Worm (Caenorhabditis elegans): Measurements from ENCODE around the gene ins-11.

ins-11 gene

DNA sequence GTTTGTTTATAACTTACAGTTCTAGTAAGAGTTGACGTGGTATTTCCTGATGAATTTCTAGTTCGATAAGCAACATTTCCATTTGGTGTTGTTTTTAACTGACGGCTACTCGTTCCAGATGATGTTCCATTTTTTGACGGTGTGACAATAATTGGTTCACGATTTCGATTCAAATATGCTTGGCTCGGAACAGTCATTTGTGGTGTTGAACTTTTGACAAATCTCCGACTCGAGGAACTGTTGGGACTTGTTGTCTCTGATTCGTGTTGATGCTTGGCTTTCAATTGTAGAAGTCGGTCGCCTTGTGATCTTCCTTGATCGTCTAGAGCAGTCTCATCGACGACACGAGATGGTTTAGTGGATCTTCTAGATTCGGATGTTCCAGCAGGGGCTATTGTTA lies 35.0 kb downstream of the ins-11 start:
- TF ChIP-seq ceh-90 (tag; optimal IDR thresholded peaks at IDR 0.05) (no peak), lin-39 (tag; optimal IDR thresholded peaks at IDR 0.05) (no peak), zip-4 (GFP tag; optimal IDR thresholded peaks at IDR 0.05) (no peak), snpc-4 (tag; optimal IDR thresholded peaks at IDR 0.05) (no peak), aly-2 (tag; optimal IDR thresholded peaks at IDR 0.05) (no peak), tlp-1 (tag; optimal IDR thresholded peaks at IDR 0.05) (no peak), swsn-7 (tag; optimal IDR thresholded peaks at IDR 0.05) (no peak), nhr-85 (tag) (peak; percentile 52), dsc-1 (tag; optimal IDR thresholded peaks at IDR 0.05) (no peak), mef-2 (tag; optimal IDR thresholded peaks at IDR 0.05) (no peak), efl-1 (optimal IDR thresholded peaks at IDR 0.05) (no peak), efl-1 (GFP tag; optimal IDR thresholded peaks at IDR 0.05 in 1 of 2) (peak in 1 of 2 experiments; percentile 82), pag-3 (tag; optimal IDR thresholded peaks at IDR 0.05; ENCODE audit: borderline replicate concordance, insufficient read depth) (no peak)

- TF ChIP-seq jun-1 (tag; optimal IDR thresholded peaks at IDR 0.05) (no peak), nhr-85 (tag) (peak; percentile 72), pax-3 (tag; optimal IDR thresholded peaks at IDR 0.05) (no peak)
Measured at ce11 chrII:5592857-5593256, 36.3 kb downstream of the ins-11 start.

DNA sequence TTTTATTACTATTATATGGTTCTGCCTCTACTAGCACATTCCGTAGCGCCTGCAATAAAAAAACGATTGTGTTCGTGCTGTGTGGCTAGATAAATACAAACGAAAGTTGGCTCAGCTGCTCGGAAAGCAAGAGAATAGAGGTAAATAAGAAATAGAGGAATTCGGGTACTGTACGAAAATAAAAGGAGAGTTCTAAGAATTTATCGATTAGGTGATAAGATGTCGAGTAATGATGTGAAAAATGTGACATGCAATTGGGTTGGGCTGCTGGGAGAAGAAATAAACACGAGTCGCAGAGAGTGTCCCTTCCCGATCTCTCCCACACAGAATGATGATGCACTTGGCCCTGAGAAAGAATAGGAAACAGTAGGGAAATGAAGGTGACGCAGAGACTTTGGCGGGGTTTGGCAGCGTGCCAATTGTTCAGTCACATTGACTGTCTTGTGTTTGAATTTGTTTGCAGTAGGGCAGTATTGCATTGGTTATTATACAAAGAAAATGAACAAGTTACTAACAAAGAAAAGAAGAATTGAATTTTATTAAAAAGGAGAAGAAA lies 36.9 kb downstream of the ins-11 start, which contains the start of gene cdc-14:
cdc-14 (minus strand) TSS at position 51 of the 556 bp plus-strand sequence.
- TF ChIP-seq lin-15B (tag; optimal IDR thresholded peaks at IDR 0.05) = peak; percentile 71
- TF ChIP-seq tlp-1 (tag; optimal IDR thresholded peaks at IDR 0.05) = no peak
- peak; percentile 96 for TF ChIP-seq lin-14 (GFP tag; optimal IDR thresholded peaks at IDR 0.05)
- TF ChIP-seq vab-15 (tag; optimal IDR thresholded peaks at IDR 0.05) = peak; percentile 56
- TF ChIP-seq mep-1 (tag; optimal IDR thresholded peaks at IDR 0.05) = peak; percentile 84
- no peak for TF ChIP-seq unc-62 (GFP tag; optimal IDR thresholded peaks at IDR 0.05)
- no peak for TF ChIP-seq aha-1 (tag; optimal IDR thresholded peaks at IDR 0.05)
- no peak for TF ChIP-seq egl-27 (tag; optimal IDR thresholded peaks at IDR 0.05)
- TF ChIP-seq nhr-85 (tag) = peak; percentile 90
- TF ChIP-seq ceh-82 (tag; optimal IDR thresholded peaks at IDR 0.05) = peak in 1 of 3 experiments; percentile 36
- peak; percentile 61 for TF ChIP-seq nhr-47 (tag; optimal IDR thresholded peaks at IDR 0.05)
- no peak for TF ChIP-seq ceh-63 (GFP tag; optimal IDR thresholded peaks at IDR 0.05)
- no peak for TF ChIP-seq dsc-1 (tag; optimal IDR thresholded peaks at IDR 0.05)
- no peak for TF ChIP-seq nhr-11 (tag; optimal IDR thresholded peaks at IDR 0.05)
- TF ChIP-seq zag-1 (tag; optimal IDR thresholded peaks at IDR 0.05) = no peak
- peak; percentile 64 for TF ChIP-seq blmp-1 (tag; optimal IDR thresholded peaks at IDR 0.05)
- peak; percentile 88 for TF ChIP-seq C16A3.4 (tag; optimal IDR thresholded peaks at IDR 0.05)
- no peak for TF ChIP-seq jun-1 (tag; optimal IDR thresholded peaks at IDR 0.05)
- no peak for TF ChIP-seq mef-2 (tag; optimal IDR thresholded peaks at IDR 0.05)
- TF ChIP-seq elt-3 (tag; optimal IDR thresholded peaks at IDR 0.05) = peak in 2 of 6 experiments; percentile 39 to 73
- peak; percentile 79 for TF ChIP-seq tbx-2 (tag; optimal IDR thresholded peaks at IDR 0.05)
- TF ChIP-seq grh-1 (GFP tag; IDR thresholded peaks at IDR 0.05) = 0 out of 2 replicates have a peak, but pooled peaks have one; percentile 8
- TF ChIP-seq irx-1 (tag; optimal IDR thresholded peaks at IDR 0.05) = no peak
- TF ChIP-seq dpl-1 (GFP tag; optimal IDR thresholded peaks at IDR 0.05) = peak; percentile 72 to 81 (median 77)
- TF ChIP-seq snu-23 (GFP tag; optimal IDR thresholded peaks at IDR 0.05) = peak; percentile 92
- TF ChIP-seq ceh-90 (tag; optimal IDR thresholded peaks at IDR 0.05) = no peak
- no peak for TF ChIP-seq pqm-1 (tag; optimal IDR thresholded peaks at IDR 0.05)
- peak; percentile 18 for TF ChIP-seq nhr-237 (tag; optimal IDR thresholded peaks at IDR 0.05)
- TF ChIP-seq rnt-1 (tag; optimal IDR thresholded peaks at IDR 0.05) = peak; percentile 80
- TF ChIP-seq unc-130 (tag; optimal IDR thresholded peaks at IDR 0.05) = peak; percentile 87
- peak; percentile 37 for TF ChIP-seq isw-1 (GFP tag; IDR thresholded peaks at IDR 0.05)
- peak; percentile 81 for TF ChIP-seq snpc-4 (tag; optimal IDR thresholded peaks at IDR 0.05)
- TF ChIP-seq elt-2 (tag; optimal IDR thresholded peaks at IDR 0.05) = peak; percentile 33
- TF ChIP-seq nhr-28 (tag; optimal IDR thresholded peaks at IDR 0.05) = no peak
- TF ChIP-seq mab-9 (GFP tag; IDR thresholded peaks at IDR 0.05) = 0 out of 2 replicates have a peak, but pooled peaks have one; percentile 28
- TF ChIP-seq lin-35 (GFP tag; optimal IDR thresholded peaks at IDR 0.05) = peak; percentile 70 to 86
- no peak for TF ChIP-seq C34B4.2 (tag; optimal IDR thresholded peaks at IDR 0.05)
- no peak for TF ChIP-seq ztf-11 (tag; optimal IDR thresholded peaks at IDR 0.05)
- no peak for TF ChIP-seq Y116A8C.19 (tag; optimal IDR thresholded peaks at IDR 0.05; ENCODE audit: borderline replicate concordance)
- no peak for TF ChIP-seq C04F5.9 (tag; optimal IDR thresholded peaks at IDR 0.05)

Data from whole organism, L1 larva.